Worm (Caenorhabditis elegans) whole organism, L1 larva: ENCODE measurements around the gene hil-2.

Experiments
- aly-2 ChIP-seq: fragments of 150-350 bp; optimal IDR thresholded peaks from 2 replicates; lab custom pipeline; 2014; ENCODE audit warnings: missing biosample characterization, missing genetic modification characterization
- blmp-1 ChIP-seq: fragments of 150-350 bp; optimal IDR thresholded peaks from 2 replicates; lab custom pipeline; 2014; ENCODE audit warnings: missing biosample characterization, missing genetic modification characterization
- ceh-8 ChIP-seq: fragments of 200-800 bp; sonication (Bioruptor generic); optimal IDR thresholded peaks from 2 replicates; lab custom pipeline; 2018; ENCODE audit warnings: mild to moderate bottlenecking, missing genetic modification characterization, moderate library complexity, missing compliant biosample characterization
- dpl-1 ChIP-seq, 3 experiments: fragments of 150-350 bp in 2 of 3; sonication (generic microtip) in 1 of 3; optimal IDR thresholded peaks; 2 replicates each; lab custom pipeline; 2014 to 2017; ENCODE audit warnings: missing biosample characterization in 3 of 3, missing genetic modification characterization in 3 of 3, missing genetic modification reagents in 3 of 3
- elt-3 ChIP-seq, 6 experiments: fragments of 150-350 bp in 1 of 6; sonication (generic microtip); optimal IDR thresholded peaks; 2 replicates each; lab custom pipeline; 2017 to 2018; ENCODE audit warnings: missing biosample characterization in 6 of 6, missing genetic modification characterization in 6 of 6, inconsistent platforms in 1 of 6
- lin-13 ChIP-seq: fragments of 150-350 bp; optimal IDR thresholded peaks from 2 replicates; lab custom pipeline; 2014; ENCODE audit warnings: missing biosample characterization, missing genetic modification reagents, missing genetic modification characterization
- nhr-20 ChIP-seq: sonication (generic microtip); optimal IDR thresholded peaks from 2 replicates; lab custom pipeline; 2016; ENCODE audit warnings: mild to moderate bottlenecking, missing genetic modification characterization, missing compliant biosample characterization
- rnt-1 ChIP-seq: sonication (generic microtip); optimal IDR thresholded peaks from 2 replicates; lab custom pipeline; 2016; ENCODE audit warnings: mild to moderate bottlenecking, missing genetic modification characterization, moderate library complexity, missing compliant biosample characterization
- swsn-7 ChIP-seq: sonication (generic microtip); optimal IDR thresholded peaks from 2 replicates; lab custom pipeline; 2016; ENCODE audit warnings: missing genetic modification characterization, missing compliant biosample characterization
- unc-86 ChIP-seq: sonication (generic microtip); optimal IDR thresholded peaks from 2 replicates; lab custom pipeline; 2016; ENCODE audit warnings: missing genetic modification characterization, missing compliant biosample characterization

- TF ChIP-seq nhr-20 (tag; lab: Kevin White, UChicago) (no peak), dpl-1 (GFP tag; optimal IDR thresholded peaks at IDR 0.05; lab: Kevin White, UChicago) (no peak), lin-13 (no peak), unc-86 (no peak), ceh-8 (GFP tag; lab: Kevin White, UChicago) (no peak), swsn-7 (tag; lab: Kevin White, UChicago) (no peak), rnt-1 (tag; lab: Kevin White, UChicago) (no peak), blmp-1 (tag; lab: Kevin White, UChicago) (no peak), aly-2 (tag; lab: Kevin White, UChicago) (no peak), elt-3 (tag; optimal IDR thresholded peaks at IDR 0.05; lab: Kevin White, UChicago) (no peak)
These were observed 34.3 kb upstream of the hil-2 start, which contains the start of gene nlp-16 for ce11 chrIV:6259732-6260131.
